Worm (Caenorhabditis elegans): ENCODE measurements around the gene F48G7.13.
A peak's percentile ranks its signal among the peaks of the same experiment; 100 is the strongest.

The F48G7.13 gene

DNA sequence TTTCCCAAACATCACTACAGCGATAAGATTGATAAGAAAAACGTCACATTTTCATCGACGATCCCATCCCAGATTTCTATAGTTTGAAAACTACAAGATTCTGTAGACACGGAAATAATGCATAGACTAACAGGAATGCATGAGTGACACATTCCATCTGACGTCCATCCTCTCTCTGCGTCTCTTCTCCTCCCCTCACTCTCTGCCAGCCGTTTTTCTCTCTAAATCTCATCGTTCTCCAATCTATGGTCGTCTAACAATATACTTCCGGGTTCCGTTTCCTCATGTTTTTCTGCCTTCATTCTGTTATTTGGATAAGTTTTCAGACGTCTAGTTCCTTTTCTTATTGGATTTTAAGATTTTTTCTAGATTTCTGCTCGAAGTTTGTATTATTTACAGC is 3.7 kb downstream of the F48G7.13 start, which contains the start of gene F48G7.4 (continued):
- TF ChIP-seq fkh-10 (GFP tag; optimal IDR thresholded peaks at IDR 0.05) = peak; percentile 65
- no peak for TF ChIP-seq lin-13 (GFP tag; optimal IDR thresholded peaks at IDR 0.05)
- no peak for TF ChIP-seq Y5F2A.4 (GFP tag; optimal IDR thresholded peaks at IDR 0.05)
- TF ChIP-seq ceh-44 (GFP tag; IDR thresholded peaks at IDR 0.05) = no peak
- TF ChIP-seq pqm-1 (tag; optimal IDR thresholded peaks at IDR 0.05) = no peak
- no peak for TF ChIP-seq nhr-77 (tag; optimal IDR thresholded peaks at IDR 0.05)
- peak; percentile 24 for TF ChIP-seq nhr-48 (tag; optimal IDR thresholded peaks at IDR 0.05)
- TF ChIP-seq rbr-2 (tag; optimal IDR thresholded peaks at IDR 0.05) = peak; percentile 84
- TF ChIP-seq jun-1 (tag; optimal IDR thresholded peaks at IDR 0.05) = no peak
- TF ChIP-seq hlh-30 (tag; optimal IDR thresholded peaks at IDR 0.05; ENCODE audit: insufficient read depth) = peak; percentile 79
- TF ChIP-seq lin-15B (tag; optimal IDR thresholded peaks at IDR 0.05) = no peak
- TF ChIP-seq mep-1 (tag; optimal IDR thresholded peaks at IDR 0.05) = peak; percentile 73
- TF ChIP-seq Y105C5A.15 (GFP tag; IDR thresholded peaks at IDR 0.05) = no peak
- TF ChIP-seq ztf-7 (tag; optimal IDR thresholded peaks at IDR 0.05) = no peak
- 0 out of 2 replicates have a peak, but pooled peaks have one; percentile 33 for TF ChIP-seq tag-97 (GFP tag; IDR thresholded peaks at IDR 0.05)
- TF ChIP-seq T26A8.4 (GFP tag; IDR thresholded peaks at IDR 0.05) = no peak
- TF ChIP-seq Y48G9A.11 (GFP tag; IDR thresholded peaks at IDR 0.05) = no peak
- no peak for TF ChIP-seq ceh-32 (tag; optimal IDR thresholded peaks at IDR 0.05; ENCODE audit: poor library complexity)

DNA sequence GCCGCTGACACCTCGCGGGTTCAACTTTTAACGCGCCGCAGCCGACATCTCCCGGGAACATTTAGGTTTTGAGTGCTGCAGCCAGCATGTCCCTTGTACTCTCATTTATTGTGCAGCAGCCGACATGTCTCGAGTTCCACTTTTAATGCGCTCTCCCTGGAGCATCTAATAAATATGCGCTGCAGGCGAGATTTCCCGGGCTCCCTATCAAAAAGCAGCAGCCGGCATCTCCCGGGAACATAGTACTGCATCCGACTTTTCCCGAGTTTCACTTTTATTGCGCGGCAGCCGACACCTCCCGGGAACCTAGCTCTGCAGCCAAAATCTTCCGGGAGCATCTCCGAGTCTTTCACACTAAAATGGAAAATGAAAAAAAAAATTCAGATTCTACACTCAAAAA is 5.6 kb downstream of the F48G7.13 start:
- no peak for TF ChIP-seq daf-19 (GFP tag; conservative IDR thresholded peaks at IDR 0.05)
- TF ChIP-seq aha-1 (tag) = peak; percentile 3
- no peak for TF ChIP-seq duxl-1 (tag; optimal IDR thresholded peaks at IDR 0.05; ENCODE audit: poor library complexity)
- TF ChIP-seq cey-2 (tag; optimal IDR thresholded peaks at IDR 0.05; ENCODE audit: borderline replicate concordance, insufficient read depth) = no peak
- TF ChIP-seq D1046.2 (GFP tag; IDR thresholded peaks at IDR 0.05) = no peak
- no peak for TF ChIP-seq arid-1 (GFP tag; conservative IDR thresholded peaks at IDR 0.05)
- no peak for TF ChIP-seq mxl-2 (GFP tag; conservative IDR thresholded peaks at IDR 0.05)
- TF ChIP-seq pha-4 (GFP tag; IDR thresholded peaks at IDR 0.05) = no peak
- no peak for TF ChIP-seq pha-4 (tag; optimal IDR thresholded peaks at IDR 0.05)
- no peak for TF ChIP-seq mep-1 (tag; optimal IDR thresholded peaks at IDR 0.05)
- no peak for TF ChIP-seq snpc-1.2 (GFP tag; IDR thresholded peaks at IDR 0.05)
- no peak for TF ChIP-seq F26F4.8 (GFP tag; conservative IDR thresholded peaks at IDR 0.05)
- TF ChIP-seq ceh-82 (tag; optimal IDR thresholded peaks at IDR 0.05) = no peak
- TF ChIP-seq tag-97 (GFP tag; IDR thresholded peaks at IDR 0.05) = no peak
- TF ChIP-seq ctbp-1 (GFP tag; IDR thresholded peaks at IDR 0.05) = no peak
- TF ChIP-seq fkh-10 (GFP tag; optimal IDR thresholded peaks at IDR 0.05) = no peak
- TF ChIP-seq set-16 (GFP tag; IDR thresholded peaks at IDR 0.05) = peak; percentile 51
- TF ChIP-seq dmd-8 (GFP tag; IDR thresholded peaks at IDR 0.05) = no peak

DNA sequence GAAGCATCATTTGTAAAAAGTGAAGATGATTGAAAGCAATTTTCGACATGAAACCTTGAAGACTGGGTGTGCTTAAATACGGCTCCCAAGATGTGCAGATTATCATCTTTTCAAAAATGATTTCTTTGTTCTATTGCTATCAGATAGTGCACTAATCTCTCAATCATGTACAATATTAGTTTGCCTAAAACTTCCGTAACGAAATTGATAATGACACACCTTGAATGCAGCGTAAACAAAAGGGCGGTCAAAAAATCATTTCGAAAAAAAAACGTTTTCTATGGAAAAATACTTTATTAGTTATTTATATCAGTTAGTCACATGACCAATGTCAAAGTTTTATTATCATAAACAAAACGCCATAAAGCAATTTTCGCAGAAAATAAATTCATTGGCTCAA is 7.5 kb downstream of the F48G7.13 start, which contains the start of gene F48G7.5:
F48G7.5 (minus strand) TSS at position 34 of the 400 bp plus-strand sequence.
- TF ChIP-seq daf-16 (GFP tag; optimal IDR thresholded peaks at IDR 0.05) = no peak
- peak; percentile 78 for TF ChIP-seq daf-16 (tag; optimal IDR thresholded peaks at IDR 0.05)
- TF ChIP-seq pqm-1 (tag; optimal IDR thresholded peaks at IDR 0.05) = peak; percentile 26
- no peak for TF ChIP-seq egl-43 (GFP tag; IDR thresholded peaks at IDR 0.05)
- peak; percentile 6 for TF ChIP-seq dve-1 (tag; optimal IDR thresholded peaks at IDR 0.05; ENCODE audit: insufficient read depth)

DNA sequence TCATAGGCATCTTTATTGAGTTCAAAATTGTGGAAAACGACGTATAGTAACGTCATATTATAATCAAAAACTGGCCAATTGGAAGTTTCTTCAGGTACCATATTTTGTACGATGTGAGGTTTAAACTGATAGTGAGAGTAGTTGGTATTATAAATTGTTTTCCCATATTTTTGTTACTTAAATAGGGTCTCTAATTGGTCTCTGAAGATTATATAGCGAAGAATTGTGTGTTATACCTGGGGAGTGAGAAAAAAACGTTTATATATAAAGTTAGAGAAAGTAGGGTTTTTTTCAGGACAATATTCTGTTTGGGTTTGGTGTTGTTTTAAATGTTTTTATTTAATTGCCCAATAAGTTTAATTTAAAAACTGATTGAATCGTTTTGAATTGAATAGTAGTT is 9.5 kb downstream of the F48G7.13 start, which contains the start of gene srt-17:
srt-17 (minus strand) TSS at position 101 of the 400 bp plus-strand sequence.
- TF ChIP-seq duxl-1 (tag; optimal IDR thresholded peaks at IDR 0.05; ENCODE audit: poor library complexity) = no peak
- TF ChIP-seq lin-1 (GFP tag; IDR thresholded peaks at IDR 0.05) = no peak
- TF ChIP-seq ceh-20 (GFP tag; IDR thresholded peaks at IDR 0.05) = no peak
- TF ChIP-seq lim-7 (GFP tag; IDR thresholded peaks at IDR 0.05) = no peak
- no peak for TF ChIP-seq nhr-11 (tag; optimal IDR thresholded peaks at IDR 0.05)
- TF ChIP-seq dve-1 (tag; optimal IDR thresholded peaks at IDR 0.05; ENCODE audit: insufficient read depth) = no peak
- TF ChIP-seq spr-1 (tag; optimal IDR thresholded peaks at IDR 0.05) = no peak
- TF ChIP-seq Y5F2A.4 (GFP tag; optimal IDR thresholded peaks at IDR 0.05) = no peak
- TF ChIP-seq ztf-7 (tag; optimal IDR thresholded peaks at IDR 0.05) = no peak
- TF ChIP-seq attf-4 (tag; optimal IDR thresholded peaks at IDR 0.05) = no peak
- TF ChIP-seq ZK337.2 (GFP tag; IDR thresholded peaks at IDR 0.05) = no peak

Data from whole organism, L4 larva.